Worm (Caenorhabditis elegans) whole organism, mixed stage, embryonic: ENCODE measurements around the gene srh-104.

Source experiments
- M03D4.4 ChIP-seq: sonication (generic microtip); optimal IDR thresholded peaks from 2 replicates; lab custom pipeline; 2017; ENCODE audit warnings: mild to moderate bottlenecking, missing genetic modification characterization, missing compliant biosample characterization
- blmp-1 ChIP-seq: fragments of 150-350 bp; optimal IDR thresholded peaks from 2 replicates; lab custom pipeline; 2014; ENCODE audit warnings: missing biosample characterization, missing genetic modification characterization
- ces-1 ChIP-seq: fragments of 150-350 bp; optimal IDR thresholded peaks from 2 replicates; lab custom pipeline; 2014; ENCODE audit warnings: missing biosample characterization, missing genetic modification reagents, missing genetic modification characterization
- mep-1 ChIP-seq: fragments of 150-350 bp; optimal IDR thresholded peaks from 2 replicates; lab custom pipeline; 2017; ENCODE audit warnings: missing biosample characterization, missing genetic modification reagents, missing genetic modification characterization, inconsistent platforms
- nhr-12 ChIP-seq: fragments of 150-350 bp; optimal IDR thresholded peaks from 2 replicates; lab custom pipeline; 2014; ENCODE audit warnings: missing biosample characterization, missing genetic modification characterization
- nhr-237 ChIP-seq: fragments of 150-350 bp; optimal IDR thresholded peaks from 2 replicates; lab custom pipeline; 2014; ENCODE audit warnings: missing biosample characterization, missing genetic modification characterization
- nhr-28 ChIP-seq: fragments of 150-350 bp; optimal IDR thresholded peaks from 2 replicates; lab custom pipeline; 2014; ENCODE audit warnings: missing biosample characterization, missing genetic modification characterization
- pha-4 ChIP-seq: fragments of 150-350 bp; optimal IDR thresholded peaks from 2 replicates; lab custom pipeline; 2018; ENCODE audit warnings: missing biosample characterization, missing genetic modification reagents, missing genetic modification characterization
- sem-2 ChIP-seq: fragments of 200-800 bp; sonication (Bioruptor generic); optimal IDR thresholded peaks from 2 replicates; lab custom pipeline; 2018; ENCODE audit warnings: mild to moderate bottlenecking, missing genetic modification characterization, missing compliant biosample characterization
- snpc-4 ChIP-seq: fragments of 150-350 bp; optimal IDR thresholded peaks from 2 replicates; lab custom pipeline; 2014; ENCODE audit warnings: missing biosample characterization, missing genetic modification characterization
- sptf-1 ChIP-seq: sonication (generic microtip); optimal IDR thresholded peaks from 2 replicates; lab custom pipeline; 2017; ENCODE audit warnings: mild to moderate bottlenecking, missing genetic modification characterization, moderate library complexity, missing compliant biosample characterization
- tbx-8 ChIP-seq: fragments of 200-800 bp; sonication (Bioruptor generic); optimal IDR thresholded peaks from 2 replicates; lab custom pipeline; 2018; ENCODE audit warnings: mild to moderate bottlenecking, missing genetic modification characterization, moderate library complexity, missing compliant biosample characterization
- unc-39 ChIP-seq: fragments of 150-350 bp; optimal IDR thresholded peaks from 2 replicates; lab custom pipeline; 2014; ENCODE audit warnings: missing biosample characterization, missing genetic modification characterization
- unc-62 ChIP-seq: fragments of 150-350 bp; optimal IDR thresholded peaks from 2 replicates; lab custom pipeline; 2014; ENCODE audit warnings: missing biosample characterization, missing genetic modification reagents, missing genetic modification characterization

- no peak for TF ChIP-seq snpc-4
- no peak for TF ChIP-seq sptf-1 (tag; lab: Kevin White, UChicago)
- TF ChIP-seq blmp-1 (tag; lab: Kevin White, UChicago) = no peak
- TF ChIP-seq pha-4 (tag; lab: Kevin White, UChicago) = no peak
- no peak for TF ChIP-seq sem-2 (GFP tag; lab: Kevin White, UChicago)
- no peak for TF ChIP-seq unc-62 (GFP tag; lab: Kevin White, UChicago)
- no peak for TF ChIP-seq nhr-28
- no peak for TF ChIP-seq unc-39
- no peak for TF ChIP-seq ces-1
- TF ChIP-seq M03D4.4 (tag; lab: Kevin White, UChicago) = no peak
- TF ChIP-seq mep-1 (tag; lab: Kevin White, UChicago) = no peak
- no peak for TF ChIP-seq nhr-12 (tag; lab: Kevin White, UChicago)
- no peak for TF ChIP-seq nhr-237
- no peak for TF ChIP-seq tbx-8 (GFP tag; lab: Kevin White, UChicago)
These were observed 42.2 kb downstream of the srh-104 start, which contains the start of gene F11A5.17 for ce11 chrV:16201730-16202129.
